Fruit fly (Drosophila melanogaster) whole organism, embryonic: ENCODE data around the gene ATPsynD.

ENCODE experiments used
- Atf6 ChIP-seq: fragments of 200-800 bp; sonication (Bioruptor generic); IDR thresholded peaks from 2 replicates; pipeline ENCODE4 v1.3.6; 2022; ENCODE audit warnings: missing biosample characterization, missing genetic modification characterization
- Awh ChIP-seq: fragments of 200-800 bp; sonication (Bioruptor generic); IDR thresholded peaks from 2 replicates; pipeline ENCODE4, ENCODE4 v1.3.6; 2022; ENCODE audit warnings: missing biosample characterization, missing genetic modification characterization
- Bteb2 ChIP-seq: fragments of 200-800 bp; sonication (Bioruptor generic); optimal IDR thresholded peaks from 2 replicates; lab custom pipeline; 2016; ENCODE audit warnings: missing biosample characterization, missing genetic modification characterization
- CG1024 ChIP-seq: fragments of 200-800 bp; sonication (Bioruptor generic); IDR thresholded peaks from 2 replicates; pipeline ENCODE4 v1.3.6; 2022; ENCODE audit warnings: missing biosample characterization, missing genetic modification characterization
- CG10654 ChIP-seq: fragments of 200-800 bp; sonication (Bioruptor generic); optimal IDR thresholded peaks from 2 replicates; lab custom pipeline; 2016; ENCODE audit warnings: missing biosample characterization, missing genetic modification characterization
- CG11456 ChIP-seq: fragments of 200-800 bp; sonication (Bioruptor generic); IDR thresholded peaks from 3 replicates; pipeline ENCODE4 v1.3.6; 2022; ENCODE audit warnings: missing biosample characterization, missing genetic modification characterization
- CG12104 ChIP-seq: fragments of 200-800 bp; sonication (Bioruptor generic); optimal IDR thresholded peaks from 3 replicates; lab custom pipeline; 2016; ENCODE audit warnings: missing biosample characterization, missing genetic modification characterization
- CG12236 ChIP-seq: fragments of 200-800 bp; sonication (Bioruptor generic); optimal IDR thresholded peaks from 2 replicates; lab custom pipeline; 2016; ENCODE audit warnings: missing biosample characterization, missing genetic modification characterization
- CG12391 ChIP-seq: fragments of 200-800 bp; sonication (Bioruptor generic); optimal IDR thresholded peaks from 3 replicates; lab custom pipeline; 2018; ENCODE audit warnings: missing biosample characterization, mild to moderate bottlenecking, missing genetic modification characterization, moderate library complexity
- CG14014 ChIP-seq: fragments of 200-800 bp; sonication (Bioruptor generic); IDR thresholded peaks from 2 replicates; pipeline ENCODE4 v1.3.6; 2022; ENCODE audit warnings: missing biosample characterization, missing genetic modification characterization
- CG15011 ChIP-seq: fragments of 200-800 bp; sonication (Bioruptor generic); optimal IDR thresholded peaks from 3 replicates; lab custom pipeline; 2018; ENCODE audit warnings: missing biosample characterization, mild to moderate bottlenecking, missing genetic modification characterization
- CG15601 ChIP-seq: fragments of 200-800 bp; sonication (Bioruptor generic); optimal IDR thresholded peaks from 3 replicates; lab custom pipeline; 2019; ENCODE audit warnings: missing biosample characterization, mild to moderate bottlenecking, missing genetic modification characterization, moderate library complexity
- CG17612 ChIP-seq: fragments of 200-800 bp; sonication (Bioruptor generic); IDR thresholded peaks from 2 replicates; pipeline ENCODE4 v1.3.6; 2022; ENCODE audit warnings: missing biosample characterization, missing genetic modification characterization
- CG17829 ChIP-seq: fragments of 200-800 bp; optimal IDR thresholded peaks from 2 replicates; lab custom pipeline; 2019; ENCODE audit warnings: missing biosample characterization, mild to moderate bottlenecking, missing genetic modification characterization, moderate library complexity
- CG18599 ChIP-seq: fragments of 200-800 bp; sonication (Bioruptor generic); optimal IDR thresholded peaks from 3 replicates; lab custom pipeline; 2017; ENCODE audit warnings: missing biosample characterization, missing genetic modification characterization, mild to moderate bottlenecking, moderate library complexity, missing genetic modification reagents
- CG3281 ChIP-seq: fragments of 200-800 bp; sonication (Bioruptor generic); optimal IDR thresholded peaks from 3 replicates; lab custom pipeline; 2017; ENCODE audit warnings: missing biosample characterization, mild to moderate bottlenecking, missing genetic modification characterization
- CG4282 ChIP-seq: fragments of 200-800 bp; sonication (Bioruptor generic); optimal IDR thresholded peaks from 2 replicates; lab custom pipeline; 2016; ENCODE audit warnings: missing biosample characterization, missing genetic modification characterization
- CG6654 ChIP-seq: fragments of 200-800 bp; sonication (Bioruptor generic); optimal IDR thresholded peaks from 2 replicates; lab custom pipeline; 2017; ENCODE audit warnings: missing biosample characterization, mild to moderate bottlenecking, missing genetic modification characterization
- Camta ChIP-seq: fragments of 200-800 bp; sonication (Bioruptor generic); optimal IDR thresholded peaks from 2 replicates; lab custom pipeline; 2016; ENCODE audit warnings: missing biosample characterization, missing genetic modification characterization
- D19B ChIP-seq: fragments of 200-800 bp; sonication (Bioruptor generic); optimal IDR thresholded peaks from 2 replicates; lab custom pipeline; 2017; ENCODE audit warnings: missing biosample characterization, mild to moderate bottlenecking, missing genetic modification characterization
- Dbx ChIP-seq: fragments of 200-800 bp; sonication (Bioruptor generic); IDR thresholded peaks from 3 replicates; pipeline ENCODE4 v1.3.6; 2022; ENCODE audit warnings: missing biosample characterization, missing genetic modification characterization
- Dfd ChIP-seq, 2 experiments: fragments of >200 bp; optimal IDR thresholded peaks; 2 replicates each; lab custom pipeline; 2017; ENCODE audit warnings: missing biosample characterization in 2 of 2, missing genetic modification characterization in 2 of 2
- Dip3 ChIP-seq: fragments of 200-800 bp; sonication (Bioruptor generic); optimal IDR thresholded peaks from 3 replicates; lab custom pipeline; 2016; ENCODE audit warnings: missing biosample characterization, missing genetic modification characterization
- Doc3 ChIP-seq: fragments of 200-800 bp; sonication (Bioruptor generic); IDR thresholded peaks from 3 replicates; pipeline ENCODE4 v1.3.6; 2022; ENCODE audit warnings: missing biosample characterization, missing genetic modification characterization; ENCODE audit not compliant: partially characterized antibody
- H15 ChIP-seq: fragments of 200-800 bp; sonication (Bioruptor generic); IDR thresholded peaks from 3 replicates; pipeline ENCODE4 v1.3.6; 2022; ENCODE audit warnings: missing biosample characterization, missing genetic modification characterization
- Lpt ChIP-seq: fragments of >200 bp; optimal IDR thresholded peaks from 2 replicates; lab custom pipeline; 2018; ENCODE audit warnings: missing biosample characterization, missing genetic modification characterization
- Mes4 ChIP-seq: fragments of 200-800 bp; sonication (Bioruptor generic); optimal IDR thresholded peaks from 2 replicates; lab custom pipeline; 2016; ENCODE audit warnings: missing biosample characterization, missing genetic modification characterization
- NC2α ChIP-seq: fragments of 200-800 bp; sonication (Bioruptor generic); optimal IDR thresholded peaks from 2 replicates; lab custom pipeline; 2016; ENCODE audit warnings: missing biosample characterization, missing genetic modification characterization
- Oaz ChIP-seq: fragments of 200-800 bp; sonication (Bioruptor generic); IDR thresholded peaks from 2 replicates; pipeline ENCODE4 v1.3.6; 2022; ENCODE audit warnings: missing biosample characterization, missing genetic modification characterization
- Ravus ChIP-seq: fragments of 200-800 bp; sonication (Bioruptor generic); IDR thresholded peaks from 2 replicates; pipeline ENCODE4 v1.3.6; 2022; ENCODE audit warnings: missing biosample characterization, missing genetic modification characterization
- Tbp ChIP-seq: fragments of >200 bp; optimal IDR thresholded peaks from 2 replicates; lab custom pipeline; 2018; ENCODE audit warnings: missing biosample characterization, missing genetic modification characterization
- Usf ChIP-seq: fragments of 200-800 bp; sonication (Bioruptor generic); optimal IDR thresholded peaks from 2 replicates; lab custom pipeline; 2017; ENCODE audit warnings: missing genotype, missing biosample characterization, missing genetic modification characterization
- ara ChIP-seq: fragments of 200-800 bp; sonication (Bioruptor generic); IDR thresholded peaks from 2 replicates; pipeline ENCODE4 v1.3.6; 2022; ENCODE audit warnings: missing biosample characterization, missing genetic modification characterization
- bab2 ChIP-seq: fragments of 200-800 bp; sonication (Bioruptor generic); optimal IDR thresholded peaks from 2 replicates; lab custom pipeline; 2016; ENCODE audit warnings: missing biosample characterization, missing genetic modification characterization
- dmrt99B ChIP-seq: fragments of 200-800 bp; sonication (Bioruptor generic); optimal IDR thresholded peaks from 2 replicates; lab custom pipeline; 2018; ENCODE audit warnings: missing biosample characterization, mild to moderate bottlenecking, missing genetic modification characterization, moderate library complexity
- emc ChIP-seq: fragments of 200-800 bp; sonication (Bioruptor generic); optimal IDR thresholded peaks from 2 replicates; lab custom pipeline; 2016; ENCODE audit warnings: missing biosample characterization, missing genetic modification characterization
- ftz-f1 ChIP-seq: fragments of 200-800 bp; sonication (Bioruptor generic); optimal IDR thresholded peaks from 2 replicates; lab custom pipeline; 2016; ENCODE audit warnings: missing biosample characterization, missing genetic modification characterization
- gce ChIP-seq: fragments of 200-800 bp; sonication (Bioruptor generic); IDR thresholded peaks from 3 replicates; pipeline ENCODE4 v1.3.6; 2022; ENCODE audit warnings: missing biosample characterization, missing genetic modification characterization
- gem ChIP-seq: fragments of 200-800 bp; sonication (Bioruptor generic); optimal IDR thresholded peaks from 2 replicates; lab custom pipeline; 2019; ENCODE audit warnings: missing biosample characterization, mild to moderate bottlenecking, missing genetic modification characterization, moderate library complexity
- gro ChIP-seq: fragments of 200-800 bp; sonication (Bioruptor generic); optimal IDR thresholded peaks from 2 replicates; lab custom pipeline; 2016; ENCODE audit warnings: missing biosample characterization, missing genetic modification characterization
- gt ChIP-seq: fragments of 200-800 bp; sonication (Bioruptor generic); IDR thresholded peaks from 2 replicates; pipeline ENCODE4 v1.3.6; 2022; ENCODE audit warnings: missing biosample characterization, missing genetic modification characterization
- lilli ChIP-seq: fragments of 200-800 bp; sonication (Bioruptor generic); optimal IDR thresholded peaks from 3 replicates; lab custom pipeline; 2016; ENCODE audit warnings: missing biosample characterization, missing genetic modification characterization
- maf-S ChIP-seq: fragments of 200-800 bp; sonication (Bioruptor generic); optimal IDR thresholded peaks from 2 replicates; lab custom pipeline; 2016; ENCODE audit warnings: missing biosample characterization, missing genetic modification characterization
- mam ChIP-seq: fragments of 200-800 bp; sonication (Bioruptor generic); optimal IDR thresholded peaks from 3 replicates; lab custom pipeline; 2016; ENCODE audit warnings: missing biosample characterization, missing genetic modification characterization
- mirr ChIP-seq: fragments of 200-800 bp; sonication (Bioruptor generic); optimal IDR thresholded peaks from 3 replicates; lab custom pipeline; 2018; ENCODE audit warnings: missing biosample characterization, mild to moderate bottlenecking, missing genetic modification characterization
- nom ChIP-seq: fragments of 200-800 bp; sonication (Bioruptor generic); optimal IDR thresholded peaks from 2 replicates; lab custom pipeline; 2017; ENCODE audit warnings: missing biosample characterization, missing genetic modification characterization, mild to moderate bottlenecking, moderate library complexity, missing genetic modification reagents
- schlank ChIP-seq: fragments of 200-800 bp; sonication (Bioruptor generic); optimal IDR thresholded peaks from 2 replicates; lab custom pipeline; 2018; ENCODE audit warnings: missing biosample characterization, mild to moderate bottlenecking, missing genetic modification characterization
- sd ChIP-seq: fragments of 200-800 bp; sonication (Bioruptor generic); optimal IDR thresholded peaks from 3 replicates; lab custom pipeline; 2018; ENCODE audit warnings: missing biosample characterization, mild to moderate bottlenecking, missing genetic modification characterization, moderate library complexity
- sim ChIP-seq: fragments of 200-800 bp; sonication (Bioruptor generic); IDR thresholded peaks from 2 replicates; pipeline ENCODE4 v1.3.6; 2022; ENCODE audit warnings: missing biosample characterization, missing genetic modification characterization
- ssp ChIP-seq: fragments of 200-800 bp; sonication (Bioruptor generic); IDR thresholded peaks from 2 replicates; pipeline ENCODE4 v1.3.6; 2022; ENCODE audit warnings: missing biosample characterization, missing genetic modification characterization
- tin ChIP-seq: fragments of 200-800 bp; sonication (Bioruptor generic); optimal IDR thresholded peaks from 3 replicates; lab custom pipeline; 2016; ENCODE audit warnings: missing biosample characterization, missing genetic modification characterization
- tll ChIP-seq, 2 experiments: fragments of 200-800 bp in 1 of 2; fragments of >200 bp in 1 of 2; sonication (Bioruptor generic) in 1 of 2; optimal IDR thresholded peaks; 2 replicates each; lab custom pipeline; 2017 to 2019; ENCODE audit warnings: missing biosample characterization in 2 of 2, missing genetic modification characterization in 2 of 2, mild to moderate bottlenecking in 1 of 2, moderate library complexity in 1 of 2
- usp ChIP-seq: fragments of >200 bp; optimal IDR thresholded peaks from 2 replicates; lab custom pipeline; 2017; ENCODE audit warnings: missing biosample characterization, missing genetic modification characterization

The ATPsynD gene

DNA sequence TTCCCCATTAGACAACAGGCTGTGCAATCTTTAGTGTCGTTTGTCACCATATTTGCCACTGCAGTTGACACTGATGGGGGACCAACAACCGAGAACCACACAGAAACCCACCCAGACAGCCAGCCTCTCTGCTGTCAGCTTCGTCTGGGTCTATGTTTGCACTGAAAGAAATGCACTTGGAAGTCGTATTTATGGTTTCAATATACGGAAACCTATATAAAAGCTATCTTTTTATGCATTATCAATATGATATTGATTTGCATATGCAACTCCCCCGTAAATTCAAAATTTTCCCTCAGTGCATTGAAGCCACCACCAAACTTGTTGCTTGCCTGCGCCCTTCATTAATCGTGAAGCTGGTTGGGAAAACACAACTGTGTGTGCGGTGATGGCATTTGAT is 20.6 kb upstream of the ATPsynD start (continued):
- no peak for TF ChIP-seq CG12391
- no peak for TF ChIP-seq D19B (GFP tag; lab: Kevin White, UChicago)
- TF ChIP-seq nom = no peak
- no peak for TF ChIP-seq Dip3 (GFP tag; lab: Kevin White, UChicago)
- TF ChIP-seq emc (GFP tag; lab: Kevin White, UChicago) = no peak
- no peak for TF ChIP-seq mam (GFP tag; lab: Kevin White, UChicago)
- TF ChIP-seq ara = peak; percentile 53; the same call in 1 of the 2 replicates
- no peak for TF ChIP-seq CG1024 (GFP tag; lab: Robert Waterston, UW)
- peak; percentile 42; the same call in 1 of the 3 replicates for TF ChIP-seq H15 (GFP tag; lab: Robert Waterston, UW)
- no peak for TF ChIP-seq CG15601 (tag; lab: Kevin White, UChicago)
- TF ChIP-seq schlank = no peak
- TF ChIP-seq Camta (GFP tag; lab: Kevin White, UChicago) = no peak
- no peak for TF ChIP-seq CG4282 (GFP tag; lab: Kevin White, UChicago)
- TF ChIP-seq usp = no peak
- TF ChIP-seq gem (tag; lab: Kevin White, UChicago) = peak; percentile 12
- no peak for TF ChIP-seq gt (GFP tag; lab: Robert Waterston, UW)
- TF ChIP-seq CG17612 = no peak
- TF ChIP-seq mirr (GFP tag; lab: Kevin White, UChicago) = no peak
- no peak for TF ChIP-seq Dfd (GFP tag; optimal IDR thresholded peaks at IDR 0.05; lab: Kevin White, UChicago)
- TF ChIP-seq ssp (GFP tag; lab: Robert Waterston, UW) = 0 out of 2 replicates have a peak, but pooled peaks have one; percentile 23
- TF ChIP-seq Ravus = no peak
- TF ChIP-seq ftz-f1 (GFP tag; lab: Kevin White, UChicago) = no peak
- TF ChIP-seq CG11456 (GFP tag; lab: Robert Waterston, UW) = no peak
- TF ChIP-seq Atf6 (GFP tag; lab: Robert Waterston, UW) = no peak
- TF ChIP-seq CG14014 (GFP tag; lab: Robert Waterston, UW) = 0 out of 2 replicates have a peak, but pooled peaks have one; percentile 29
- TF ChIP-seq Bteb2 = no peak
- TF ChIP-seq NC2α (GFP tag; lab: Kevin White, UChicago) = no peak
- TF ChIP-seq CG10654 = no peak
- TF ChIP-seq maf-S (GFP tag; lab: Kevin White, UChicago) = no peak
- no peak for TF ChIP-seq CG12236 (GFP tag; lab: Kevin White, UChicago)
- TF ChIP-seq CG6654 = no peak
- no peak for TF ChIP-seq CG17829 (tag; lab: Kevin White, UChicago)
- no peak for TF ChIP-seq Tbp (GFP tag; lab: Kevin White, UChicago)
- TF ChIP-seq Awh (GFP tag; lab: Robert Waterston, UW) = peak; percentile 38; the same call in 1 of the 2 replicates
- TF ChIP-seq Mes4 (GFP tag; lab: Kevin White, UChicago) = no peak
- TF ChIP-seq tll (GFP tag; optimal IDR thresholded peaks at IDR 0.05; lab: Kevin White, UChicago) = no peak
- no peak for TF ChIP-seq Oaz (GFP tag; lab: Robert Waterston, UW)
- TF ChIP-seq CG12104 (GFP tag; lab: Kevin White, UChicago) = no peak
- no peak for TF ChIP-seq Doc3 (GFP tag; lab: Robert Waterston, UW)
- no peak for TF ChIP-seq CG3281
- TF ChIP-seq gro (GFP tag; lab: Kevin White, UChicago) = no peak
- no peak for TF ChIP-seq Dbx (GFP tag; lab: Robert Waterston, UW)
- TF ChIP-seq lilli (GFP tag; lab: Kevin White, UChicago) = no peak
- no peak for TF ChIP-seq CG15011 (GFP tag; lab: Kevin White, UChicago)
- peak; percentile 17 for TF ChIP-seq tin (GFP tag; lab: Kevin White, UChicago)
- no peak for TF ChIP-seq Lpt (GFP tag; lab: Kevin White, UChicago)
- peak; percentile 3 for TF ChIP-seq dmrt99B (tag; lab: Kevin White, UChicago)
- TF ChIP-seq sim (GFP tag; lab: Robert Waterston, UW) = no peak
- TF ChIP-seq gce (GFP tag; lab: Robert Waterston, UW) = 0 out of 3 replicates have a peak, but pooled peaks have one; percentile 22
- no peak for TF ChIP-seq bab2
- TF ChIP-seq Usf (GFP tag; lab: Kevin White, UChicago) = no peak
- no peak for TF ChIP-seq CG18599 (GFP tag; lab: Kevin White, UChicago)
- TF ChIP-seq sd = no peak
